Fruit fly (Drosophila melanogaster): ENCODE results near the gene Saysd1.

Saysd1 gene

dm6 chr3R:25183484-25184442, 31.2 kb downstream of the Saysd1 start, which contains the start of gene dan (continued):
- TF ChIP-seq CG3995 (GFP tag; optimal IDR thresholded peaks at IDR 0.05) (no peak), exex (tag; optimal IDR thresholded peaks at IDR 0.05) (no peak), Xrp1 (GFP tag; IDR thresholded peaks at IDR 0.05) (0 out of 2 replicates have a peak, but pooled peaks have one; percentile 37), CG2120 (GFP tag; optimal IDR thresholded peaks at IDR 0.05) (peak; percentile 18), Atf6 (GFP tag; IDR thresholded peaks at IDR 0.05) (no peak), luna (GFP tag; optimal IDR thresholded peaks at IDR 0.05) (no peak), onecut (GFP tag; IDR thresholded peaks at IDR 0.05) (no peak), CG10321 (GFP tag; IDR thresholded peaks at IDR 0.05) (no peak), Dek (tag; optimal IDR thresholded peaks at IDR 0.05) (peak; percentile 41), Mes4 (GFP tag; optimal IDR thresholded peaks at IDR 0.05) (no peak), bbx (GFP tag; IDR thresholded peaks at IDR 0.05; ENCODE audit: partially characterized antibody) (no peak), CG2129 (GFP tag; IDR thresholded peaks at IDR 0.05; ENCODE audit: partially characterized antibody) (no peak), fd102C (GFP tag; optimal IDR thresholded peaks at IDR 0.05) (peak; percentile 75), Dfd (GFP tag; optimal IDR thresholded peaks at IDR 0.05) (no peak), CG30431 (GFP tag; optimal IDR thresholded peaks at IDR 0.05) (no peak), Hr51 (GFP tag; optimal IDR thresholded peaks at IDR 0.05) (peak in 1 of 2 experiments; percentile 48), CG42726 (GFP tag; IDR thresholded peaks at IDR 0.05; ENCODE audit: partially characterized antibody) (no peak), odd (GFP tag; optimal IDR thresholded peaks at IDR 0.05) (peak; percentile 5), bigmax (GFP tag; optimal IDR thresholded peaks at IDR 0.05) (no peak), CG14441 (GFP tag; IDR thresholded peaks at IDR 0.05) (no peak), lmd (GFP tag; IDR thresholded peaks at IDR 0.05) (peak; percentile 32; the same call in 1 of the 2 replicates), CG10543 (GFP tag; optimal IDR thresholded peaks at IDR 0.05) (no peak), CG3407 (GFP tag; optimal IDR thresholded peaks at IDR 0.05) (no peak), Hr78 (GFP tag; optimal IDR thresholded peaks at IDR 0.05) (no peak), CG18476 (GFP tag; optimal IDR thresholded peaks at IDR 0.05) (no peak), hb (GFP tag; IDR thresholded peaks at IDR 0.05; ENCODE audit: partially characterized antibody) (no peak), vfl (GFP tag; optimal IDR thresholded peaks at IDR 0.05) (no peak), Hand (GFP tag; optimal IDR thresholded peaks at IDR 0.05) (no peak), run (tag; optimal IDR thresholded peaks at IDR 0.05) (no peak), unpg (GFP tag; optimal IDR thresholded peaks at IDR 0.05) (peak; percentile 44), wor (GFP tag; IDR thresholded peaks at IDR 0.05) (no peak), CG14014 (GFP tag; IDR thresholded peaks at IDR 0.05) (no peak), inv (GFP tag; IDR thresholded peaks at IDR 0.05; ENCODE audit: partially characterized antibody) (no peak), Ssrp (tag; optimal IDR thresholded peaks at IDR 0.05) (peak; percentile 63), CG34224 (GFP tag; IDR thresholded peaks at IDR 0.05; ENCODE audit: partially characterized antibody) (no peak), CG4404 (GFP tag; IDR thresholded peaks at IDR 0.05) (peak; percentile 69), CG8924 (tag; optimal IDR thresholded peaks at IDR 0.05) (peak; percentile 66), CG34422 (GFP tag; IDR thresholded peaks at IDR 0.05) (no peak), CG16815 (GFP tag; optimal IDR thresholded peaks at IDR 0.05) (peak; percentile 32), CG9215 (GFP tag; IDR thresholded peaks at IDR 0.05) (no peak), Asciz (GFP tag; optimal IDR thresholded peaks at IDR 0.05) (no peak), ase (GFP tag; IDR thresholded peaks at IDR 0.05) (no peak), amos (GFP tag; IDR thresholded peaks at IDR 0.05; ENCODE audit: partially characterized antibody) (no peak), D19A (tag; optimal IDR thresholded peaks at IDR 0.05) (peak; percentile 39), zfh1 (GFP tag; IDR thresholded peaks at IDR 0.05) (no peak; the same call in 2 of the 3 replicates), CG30403 (GFP tag; optimal IDR thresholded peaks at IDR 0.05) (peak; percentile 63), CG31388 (GFP tag; optimal IDR thresholded peaks at IDR 0.05) (no peak), Nf-YA (GFP tag; IDR thresholded peaks at IDR 0.05) (no peak)

Measured in whole organism, embryonic.